Worm (Caenorhabditis elegans): Measurements from ENCODE around the gene C33G3.4.

ce11 chrX:14024400-14024953 lies 46.5 kb upstream of the C33G3.4 start:
- TF ChIP-seq F13C5.2 (tag; optimal IDR thresholded peaks at IDR 0.05) (no peak), flt-1 (GFP tag; IDR thresholded peaks at IDR 0.05) (no peak), ama-1 (optimal IDR thresholded peaks at IDR 0.05) (no peak), hnd-1 (tag; optimal IDR thresholded peaks at IDR 0.05) (no peak), hmg-4 (GFP tag; optimal IDR thresholded peaks at IDR 0.05) (peak; percentile 20), ceh-13 (GFP tag; optimal IDR thresholded peaks at IDR 0.05) (no peak), hmbx-1 (tag; optimal IDR thresholded peaks at IDR 0.05) (no peak), tbx-11 (GFP tag; IDR thresholded peaks at IDR 0.05) (no peak), pes-1 (GFP tag; IDR thresholded peaks at IDR 0.05) (no peak), tbx-37 (GFP tag; conservative IDR thresholded peaks at IDR 0.05) (no peak), B0310.2 (tag; optimal IDR thresholded peaks at IDR 0.05) (no peak)

All from whole organism, early embryonic.